Worm (Caenorhabditis elegans): Measurements from ENCODE around the gene spt-4.

DNA sequence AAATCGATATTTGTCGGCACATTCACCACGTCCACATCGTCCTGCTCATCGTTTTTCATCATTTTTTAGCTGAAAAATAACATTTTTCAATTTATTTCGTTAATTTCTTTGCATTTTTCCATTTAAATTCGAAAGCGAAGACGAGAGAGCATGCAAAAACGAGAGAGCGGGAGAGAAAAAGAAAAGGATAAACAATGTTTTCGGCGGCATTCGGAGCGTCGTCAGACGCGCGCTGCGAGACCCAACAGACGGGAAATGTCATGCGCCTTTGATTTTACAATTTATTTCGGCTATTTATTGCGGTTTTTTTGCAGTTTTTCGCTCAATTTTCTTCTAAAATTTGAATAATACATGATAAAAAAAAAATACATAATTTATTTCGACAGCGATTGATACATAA, 16.8 kb upstream of the spt-4 start, which contains the start of gene attf-3:
- TF ChIP-seq pha-4 (GFP tag; IDR thresholded peaks at IDR 0.05) (no peak), pha-4 (tag; optimal IDR thresholded peaks at IDR 0.05) (no peak), nhr-76 (tag; optimal IDR thresholded peaks at IDR 0.05) (no peak), dmd-9 (GFP tag; IDR thresholded peaks at IDR 0.05) (no peak), lin-39 (tag; optimal IDR thresholded peaks at IDR 0.05) (no peak), fos-1 (tag; optimal IDR thresholded peaks at IDR 0.05) (no peak), pqm-1 (tag; optimal IDR thresholded peaks at IDR 0.05) (no peak), ceh-82 (tag; optimal IDR thresholded peaks at IDR 0.05) (no peak), mdl-1 (tag; optimal IDR thresholded peaks at IDR 0.05) (no peak), spr-3 (GFP tag; optimal IDR thresholded peaks at IDR 0.05) (no peak)
